Fruit fly (Drosophila melanogaster): ENCODE results near the gene Mst89B.
A peak's percentile ranks its signal among the peaks of the same experiment; 100 is the strongest.

Mst89B gene

dm6 chr3R:16309302-16310080 lies 42.7 kb downstream of the Mst89B start:
- TF ChIP-seq noc (tag; optimal IDR thresholded peaks at IDR 0.05): no peak

dm6 chr3R:16310081-16310493 lies 43.3 kb downstream of the Mst89B start:
- peak; percentile 74 for TF ChIP-seq noc (tag; optimal IDR thresholded peaks at IDR 0.05)

dm6 chr3R:16316747-16317146 lies 49.9 kb downstream of the Mst89B start:
- no peak for TF ChIP-seq noc (tag; optimal IDR thresholded peaks at IDR 0.05)
